Worm (Caenorhabditis elegans) whole organism, L2 larva: ENCODE data around the gene scd-2.

Experiments used
- C34F6.9 ChIP-seq: fragments of 150-350 bp; optimal IDR thresholded peaks from 2 replicates; lab custom pipeline; 2014; ENCODE audit warnings: missing biosample characterization, missing genetic modification characterization
- F13H6.1 ChIP-seq: sonication (generic microtip); optimal IDR thresholded peaks from 2 replicates; lab custom pipeline; 2016; ENCODE audit warnings: missing genetic modification characterization, missing compliant biosample characterization
- Y55F3AM.14 ChIP-seq: fragments of 200-800 bp; sonication (Bioruptor generic); optimal IDR thresholded peaks from 2 replicates; lab custom pipeline; 2018; ENCODE audit warnings: mild to moderate bottlenecking, missing genetic modification characterization, missing compliant biosample characterization
- blmp-1 ChIP-seq: sonication (generic microtip); optimal IDR thresholded peaks from 2 replicates; lab custom pipeline; 2017; ENCODE audit warnings: missing genetic modification characterization, mild to moderate bottlenecking, missing compliant biosample characterization, antibody characterized with exemption, moderate library complexity; ENCODE audit not compliant: insufficient read depth
- ceh-16 ChIP-seq: fragments of 150-350 bp; optimal IDR thresholded peaks from 2 replicates; lab custom pipeline; 2014; ENCODE audit warnings: missing biosample characterization, missing genetic modification characterization
- crh-2 ChIP-seq: sonication (generic microtip); optimal IDR thresholded peaks from 2 replicates; lab custom pipeline; 2017; ENCODE audit warnings: missing biosample characterization, missing genetic modification characterization
- dmd-4 ChIP-seq: sonication (generic microtip); optimal IDR thresholded peaks from 2 replicates; lab custom pipeline; 2017; ENCODE audit warnings: missing biosample characterization, missing genetic modification characterization
- elt-3 ChIP-seq: sonication (generic microtip); optimal IDR thresholded peaks from 2 replicates; lab custom pipeline; 2017; ENCODE audit warnings: missing biosample characterization, missing genetic modification characterization
- fos-1 ChIP-seq: fragments of 150-350 bp; optimal IDR thresholded peaks from 2 replicates; lab custom pipeline; 2014; ENCODE audit warnings: missing biosample characterization, missing genetic modification characterization
- gmeb-1 ChIP-seq: fragments of 150-350 bp; optimal IDR thresholded peaks from 2 replicates; lab custom pipeline; 2014; ENCODE audit warnings: missing biosample characterization, missing genetic modification characterization
- lin-11 ChIP-seq: fragments of 150-350 bp; sonication (generic microtip); optimal IDR thresholded peaks from 2 replicates; lab custom pipeline; 2014; ENCODE audit warnings: missing biosample characterization, missing genetic modification characterization, inconsistent platforms, mixed read lengths
- lin-39 ChIP-seq: fragments of 150-350 bp; optimal IDR thresholded peaks from 2 replicates; lab custom pipeline; 2014; ENCODE audit warnings: missing biosample characterization, missing genetic modification reagents, missing genetic modification characterization
- mab-5 ChIP-seq: fragments of 150-350 bp; optimal IDR thresholded peaks from 2 replicates; lab custom pipeline; 2014; ENCODE audit warnings: missing biosample characterization, missing genetic modification characterization
- nhr-10 ChIP-seq: sonication (generic microtip); optimal IDR thresholded peaks from 2 replicates; lab custom pipeline; 2017; ENCODE audit warnings: missing biosample characterization, missing genetic modification characterization
- nhr-11 ChIP-seq: fragments of 150-350 bp; optimal IDR thresholded peaks from 2 replicates; lab custom pipeline; 2014; ENCODE audit warnings: missing biosample characterization, missing genetic modification characterization
- nhr-129 ChIP-seq: fragments of 150-350 bp; optimal IDR thresholded peaks from 2 replicates; lab custom pipeline; 2014; ENCODE audit warnings: missing biosample characterization, missing genetic modification characterization
- nhr-21 ChIP-seq: fragments of 150-350 bp; optimal IDR thresholded peaks from 2 replicates; lab custom pipeline; 2014; ENCODE audit warnings: missing biosample characterization, missing genetic modification characterization
- nhr-23 ChIP-seq: fragments of 150-350 bp; optimal IDR thresholded peaks from 2 replicates; lab custom pipeline; 2014; ENCODE audit warnings: missing biosample characterization, missing genetic modification reagents, missing genetic modification characterization
- nhr-237 ChIP-seq: fragments of 150-350 bp; optimal IDR thresholded peaks from 2 replicates; lab custom pipeline; 2014; ENCODE audit warnings: missing biosample characterization, missing genetic modification characterization
- nhr-25 ChIP-seq: fragments of 150-350 bp; sonication (generic microtip); optimal IDR thresholded peaks from 3 replicates; lab custom pipeline; 2014; ENCODE audit warnings: missing biosample characterization, missing genetic modification characterization
- nhr-6 ChIP-seq: fragments of 150-350 bp; optimal IDR thresholded peaks from 2 replicates; lab custom pipeline; 2014; ENCODE audit warnings: missing biosample characterization, missing genetic modification characterization
- sem-4 ChIP-seq: fragments of 150-350 bp; optimal IDR thresholded peaks from 2 replicates; lab custom pipeline; 2014; ENCODE audit warnings: missing biosample characterization, missing genetic modification reagents, missing genetic modification characterization
- skn-1 ChIP-seq: sonication (generic microtip); optimal IDR thresholded peaks from 2 replicates; lab custom pipeline; 2017; ENCODE audit warnings: missing biosample characterization, missing genetic modification characterization
- sma-3 ChIP-seq: sonication (generic microtip); optimal IDR thresholded peaks from 2 replicates; lab custom pipeline; 2016; ENCODE audit warnings: missing genetic modification reagents, missing genetic modification characterization, missing compliant biosample characterization
- sma-9 ChIP-seq, 2 experiments: fragments of 150-350 bp in 1 of 2; sonication (generic microtip) in 1 of 2; optimal IDR thresholded peaks; 2 replicates each; lab custom pipeline; 2014 to 2016; ENCODE audit warnings: missing genetic modification characterization in 2 of 2, mild to moderate bottlenecking in 1 of 2, missing biosample characterization in 1 of 2, missing compliant biosample characterization in 1 of 2, missing genetic modification reagents in 1 of 2, moderate library complexity in 1 of 2
- snpc-4 ChIP-seq: fragments of 150-350 bp; optimal IDR thresholded peaks from 2 replicates; lab custom pipeline; 2014; ENCODE audit warnings: missing biosample characterization, missing genetic modification characterization
- unc-39 ChIP-seq: fragments of 150-350 bp; optimal IDR thresholded peaks from 2 replicates; lab custom pipeline; 2014; ENCODE audit warnings: missing biosample characterization, missing genetic modification characterization
- unc-55 ChIP-seq: fragments of 150-350 bp; sonication (generic microtip); optimal IDR thresholded peaks from 3 replicates; lab custom pipeline; 2014; ENCODE audit warnings: missing biosample characterization, missing genetic modification reagents, missing genetic modification characterization
- unc-62 ChIP-seq: fragments of 150-350 bp; optimal IDR thresholded peaks from 2 replicates; lab custom pipeline; 2014; ENCODE audit warnings: missing biosample characterization, missing genetic modification reagents, missing genetic modification characterization
- zag-1 ChIP-seq: fragments of 150-350 bp; optimal IDR thresholded peaks from 2 replicates; lab custom pipeline; 2014; ENCODE audit warnings: missing biosample characterization, missing genetic modification characterization
- ztf-11 ChIP-seq: sonication (generic microtip); optimal IDR thresholded peaks from 2 replicates; lab custom pipeline; 2017; ENCODE audit warnings: missing biosample characterization, missing genetic modification characterization
- ztf-4 ChIP-seq: fragments of 150-350 bp; optimal IDR thresholded peaks from 2 replicates; lab custom pipeline; 2014; ENCODE audit warnings: missing biosample characterization, missing genetic modification characterization

scd-2 gene

ce11 chrV:6676158-6676849 is 43.3 kb downstream of the scd-2 start, which contains the start of gene cest-34:
cest-34 (plus strand) TSS chrV:6676799.
- TF ChIP-seq sma-3 (GFP tag; lab: Kevin White, UChicago) (no peak), fos-1 (tag; lab: Kevin White, UChicago) (peak; percentile 4), nhr-129 (tag; lab: Kevin White, UChicago) (no peak), skn-1 (tag; lab: Kevin White, UChicago) (no peak), ztf-4 (tag; lab: Kevin White, UChicago) (no peak), sma-9 (GFP tag; optimal IDR thresholded peaks at IDR 0.05; lab: Kevin White, UChicago) (peak; percentile 19), sma-9 (tag; optimal IDR thresholded peaks at IDR 0.05; lab: Kevin White, UChicago) (no peak), lin-39 (tag; lab: Kevin White, UChicago) (no peak), zag-1 (tag; lab: Kevin White, UChicago) (no peak)

- TF ChIP-seq nhr-237: no peak
- TF ChIP-seq Y55F3AM.14: no peak
- no peak for TF ChIP-seq unc-55 (GFP tag; lab: Kevin White, UChicago)
- TF ChIP-seq nhr-25 (tag; lab: Kevin White, UChicago): no peak
Measured at ce11 chrV:6681501-6681900, 48.5 kb downstream of the scd-2 start, which contains the start of gene egl-46. egl-46 (minus strand) TSS chrV:6681573.

ce11 chrV:6683282-6683681 is 50.3 kb downstream of the scd-2 start:
- TF ChIP-seq lin-39 (tag; lab: Kevin White, UChicago) (no peak), ztf-4 (tag; lab: Kevin White, UChicago) (no peak), snpc-4 (no peak), dmd-4 (tag; lab: Kevin White, UChicago) (no peak), nhr-23 (no peak), nhr-10 (tag; lab: Kevin White, UChicago) (no peak), blmp-1 (tag; lab: Kevin White, UChicago) (no peak), unc-55 (GFP tag; lab: Kevin White, UChicago) (no peak), sma-9 (GFP tag; optimal IDR thresholded peaks at IDR 0.05; lab: Kevin White, UChicago) (no peak), sma-9 (tag; optimal IDR thresholded peaks at IDR 0.05; lab: Kevin White, UChicago) (no peak), sem-4 (tag; lab: Kevin White, UChicago) (no peak), nhr-21 (tag; lab: Kevin White, UChicago) (no peak), Y55F3AM.14 (no peak), skn-1 (tag; lab: Kevin White, UChicago) (no peak), unc-62 (GFP tag; lab: Kevin White, UChicago) (no peak)

ce11 chrV:6683740-6684139 is 50.7 kb downstream of the scd-2 start:
- TF ChIP-seq F13H6.1 (tag; lab: Kevin White, UChicago): no peak
- no peak for TF ChIP-seq nhr-23
- TF ChIP-seq nhr-11 (tag; lab: Kevin White, UChicago): no peak
- no peak for TF ChIP-seq ztf-11
- no peak for TF ChIP-seq nhr-6 (tag; lab: Kevin White, UChicago)
- TF ChIP-seq sma-3 (GFP tag; lab: Kevin White, UChicago): no peak
- TF ChIP-seq nhr-21 (tag; lab: Kevin White, UChicago): no peak
- TF ChIP-seq ceh-16 (tag; lab: Kevin White, UChicago): no peak
- no peak for TF ChIP-seq unc-39 (tag; lab: Kevin White, UChicago)
- TF ChIP-seq elt-3 (tag; lab: Kevin White, UChicago): no peak
- no peak for TF ChIP-seq gmeb-1 (tag; lab: Kevin White, UChicago)
- no peak for TF ChIP-seq mab-5 (tag; lab: Kevin White, UChicago)
- no peak for TF ChIP-seq lin-11 (tag; lab: Kevin White, UChicago)
- TF ChIP-seq C34F6.9 (tag; lab: Kevin White, UChicago): no peak

- TF ChIP-seq crh-2 (tag; lab: Kevin White, UChicago) (no peak), unc-39 (tag; lab: Kevin White, UChicago) (no peak), Y55F3AM.14 (no peak), nhr-25 (tag; lab: Kevin White, UChicago) (no peak), C34F6.9 (tag; lab: Kevin White, UChicago) (no peak)
Measured at ce11 chrV:6684541-6684940, 51.5 kb downstream of the scd-2 start.
